Fruit fly (Drosophila melanogaster) whole organism, embryonic: Measurements from ENCODE around the gene scaf6.

Experiments
- Abd-B ChIP-seq: fragments of 200-800 bp; sonication (Bioruptor generic); optimal IDR thresholded peaks from 2 replicates; lab custom pipeline; 2018; ENCODE audit warnings: missing biosample characterization, mild to moderate bottlenecking, missing genetic modification characterization, moderate library complexity
- Aef1 ChIP-seq: fragments of 200-800 bp; sonication (Bioruptor generic); IDR thresholded peaks from 3 replicates; pipeline ENCODE4 v1.3.6; 2022; ENCODE audit warnings: missing biosample characterization, missing genetic modification characterization
- Awh ChIP-seq: fragments of 200-800 bp; sonication (Bioruptor generic); IDR thresholded peaks from 2 replicates; pipeline ENCODE4, ENCODE4 v1.3.6; 2022; ENCODE audit warnings: missing biosample characterization, missing genetic modification characterization
- CG10209 ChIP-seq: fragments of 200-800 bp; sonication (Bioruptor generic); optimal IDR thresholded peaks from 3 replicates; lab custom pipeline; 2017; ENCODE audit warnings: missing biosample characterization, mild to moderate bottlenecking, missing genetic modification characterization, missing genetic modification reagents
- CG10431 ChIP-seq: fragments of 200-800 bp; sonication (Bioruptor generic); optimal IDR thresholded peaks from 3 replicates; lab custom pipeline; 2018; ENCODE audit warnings: missing biosample characterization, mild to moderate bottlenecking, missing genetic modification characterization
- CG10979 ChIP-seq: fragments of 200-800 bp; sonication (Bioruptor generic); optimal IDR thresholded peaks from 2 replicates; lab custom pipeline; 2018; ENCODE audit warnings: missing biosample characterization, mild to moderate bottlenecking, missing genetic modification characterization, moderate library complexity
- CG12219 ChIP-seq: fragments of 200-800 bp; sonication (Bioruptor generic); optimal IDR thresholded peaks from 3 replicates; lab custom pipeline; 2018; ENCODE audit warnings: missing biosample characterization, mild to moderate bottlenecking, missing genetic modification characterization
- CG12942 ChIP-seq: fragments of 200-800 bp; sonication (Bioruptor generic); optimal IDR thresholded peaks from 3 replicates; lab custom pipeline; 2016; ENCODE audit warnings: missing biosample characterization, missing genetic modification characterization
- CG13287 ChIP-seq: fragments of 200-800 bp; sonication (Bioruptor generic); IDR thresholded peaks from 2 replicates; pipeline ENCODE4 v1.3.6; 2022; ENCODE audit warnings: missing biosample characterization, missing genetic modification characterization; ENCODE audit not compliant: partially characterized antibody
- CG13894 ChIP-seq: fragments of 200-800 bp; sonication (Bioruptor generic); optimal IDR thresholded peaks from 3 replicates; lab custom pipeline; 2018; ENCODE audit warnings: missing biosample characterization, mild to moderate bottlenecking, missing genetic modification characterization, moderate library complexity
- CG15011 ChIP-seq: fragments of 200-800 bp; sonication (Bioruptor generic); optimal IDR thresholded peaks from 3 replicates; lab custom pipeline; 2018; ENCODE audit warnings: missing biosample characterization, mild to moderate bottlenecking, missing genetic modification characterization
- CG15269 ChIP-seq: fragments of 200-800 bp; sonication (Bioruptor generic); optimal IDR thresholded peaks from 2 replicates; lab custom pipeline; 2018; ENCODE audit warnings: missing biosample characterization, mild to moderate bottlenecking, missing genetic modification characterization, moderate library complexity
- CG1602 ChIP-seq: fragments of 200-800 bp; sonication (Bioruptor generic); optimal IDR thresholded peaks from 3 replicates; lab custom pipeline; 2016; ENCODE audit warnings: missing biosample characterization, missing genetic modification characterization
- CG32532 ChIP-seq: fragments of 200-800 bp; sonication (Bioruptor generic); IDR thresholded peaks from 2 replicates; pipeline ENCODE4 v1.3.6; 2022; ENCODE audit warnings: missing biosample characterization, missing genetic modification characterization
- CG34376 ChIP-seq: fragments of 200-800 bp; sonication (Bioruptor generic); optimal IDR thresholded peaks from 2 replicates; lab custom pipeline; 2018; ENCODE audit warnings: missing biosample characterization, mild to moderate bottlenecking, missing genetic modification characterization
- CG3726 ChIP-seq: fragments of 200-800 bp; sonication (Bioruptor generic); IDR thresholded peaks from 3 replicates; pipeline ENCODE4, ENCODE4 v1.3.6; 2022; ENCODE audit warnings: missing biosample characterization, missing genetic modification characterization
- CG3838 ChIP-seq: fragments of 200-800 bp; sonication (Bioruptor generic); optimal IDR thresholded peaks from 3 replicates; lab custom pipeline; 2016; ENCODE audit warnings: missing biosample characterization, missing genetic modification characterization
- CG4282 ChIP-seq: fragments of 200-800 bp; sonication (Bioruptor generic); optimal IDR thresholded peaks from 2 replicates; lab custom pipeline; 2016; ENCODE audit warnings: missing biosample characterization, missing genetic modification characterization
- CG4820 ChIP-seq: fragments of 200-800 bp; sonication (Bioruptor generic); optimal IDR thresholded peaks from 3 replicates; lab custom pipeline; 2016; ENCODE audit warnings: missing biosample characterization, missing genetic modification characterization
- CG7839 ChIP-seq: fragments of 200-800 bp; sonication (Bioruptor generic); optimal IDR thresholded peaks from 3 replicates; lab custom pipeline; 2018; ENCODE audit warnings: missing biosample characterization, mild to moderate bottlenecking, missing genetic modification characterization, moderate library complexity
- CG8290 ChIP-seq, 3 experiments: fragments of 200-800 bp; sonication (Bioruptor generic); optimal IDR thresholded peaks; 2 replicates each; lab custom pipeline; 2016 to 2019; ENCODE audit warnings: missing biosample characterization in 3 of 3, missing genetic modification characterization in 3 of 3, mild to moderate bottlenecking in 2 of 3, moderate library complexity in 1 of 3
- CG8359 ChIP-seq: fragments of 200-800 bp; sonication (Bioruptor generic); optimal IDR thresholded peaks from 2 replicates; lab custom pipeline; 2017; ENCODE audit warnings: missing biosample characterization, mild to moderate bottlenecking, missing genetic modification characterization, borderline replicate concordance
- CG9215 ChIP-seq: fragments of 200-800 bp; sonication (Bioruptor generic); IDR thresholded peaks from 2 replicates; pipeline ENCODE4 v1.3.6; 2022; ENCODE audit warnings: missing biosample characterization, missing genetic modification characterization
- CG9876 ChIP-seq: fragments of 200-800 bp; sonication (Bioruptor generic); optimal IDR thresholded peaks from 2 replicates; lab custom pipeline; 2016; ENCODE audit warnings: missing biosample characterization, missing genetic modification characterization
- Dll ChIP-seq: fragments of 200-800 bp; sonication (Bioruptor generic); IDR thresholded peaks from 4 replicates; pipeline ENCODE4 v1.3.6; 2022; ENCODE audit warnings: missing biosample characterization, missing genetic modification characterization; ENCODE audit not compliant: partially characterized antibody
- H15 ChIP-seq: fragments of 200-800 bp; sonication (Bioruptor generic); IDR thresholded peaks from 3 replicates; pipeline ENCODE4 v1.3.6; 2022; ENCODE audit warnings: missing biosample characterization, missing genetic modification characterization
- HHEX ChIP-seq: fragments of 200-800 bp; sonication (Bioruptor generic); optimal IDR thresholded peaks from 3 replicates; lab custom pipeline; 2017; ENCODE audit warnings: missing biosample characterization, mild to moderate bottlenecking, missing genetic modification characterization, missing genetic modification reagents
- HLH4C ChIP-seq: fragments of 200-800 bp; sonication (Bioruptor generic); IDR thresholded peaks from 3 replicates; pipeline ENCODE4 v1.3.6; 2022; ENCODE audit warnings: missing biosample characterization, missing genetic modification characterization; ENCODE audit not compliant: partially characterized antibody
- NFAT ChIP-seq: fragments of 200-800 bp; sonication (Bioruptor generic); IDR thresholded peaks from 2 replicates; pipeline ENCODE4 v1.3.6; 2022; ENCODE audit warnings: missing biosample characterization, missing genetic modification characterization
- Nf-YA ChIP-seq: fragments of 200-800 bp; sonication (Bioruptor generic); IDR thresholded peaks from 2 replicates; pipeline ENCODE4 v1.3.6; 2022; ENCODE audit warnings: missing biosample characterization, missing genetic modification characterization
- Sox102F ChIP-seq: fragments of 200-800 bp; sonication (Bioruptor generic); optimal IDR thresholded peaks from 2 replicates; lab custom pipeline; 2018; ENCODE audit warnings: missing biosample characterization, mild to moderate bottlenecking, missing genetic modification characterization, moderate library complexity
- ase ChIP-seq: fragments of 200-800 bp; sonication (Bioruptor generic); IDR thresholded peaks from 3 replicates; pipeline ENCODE4 v1.3.6; 2022; ENCODE audit warnings: missing biosample characterization, missing genetic modification characterization
- bigmax ChIP-seq: fragments of 200-800 bp; sonication (Bioruptor generic); optimal IDR thresholded peaks from 2 replicates; lab custom pipeline; 2018; ENCODE audit warnings: missing biosample characterization, mild to moderate bottlenecking, missing genetic modification characterization
- bowl ChIP-seq: fragments of 200-800 bp; sonication (Bioruptor generic); IDR thresholded peaks from 2 replicates; pipeline ENCODE4 v1.3.6; 2022; ENCODE audit warnings: missing biosample characterization, missing genetic modification characterization
- chif ChIP-seq, 2 experiments: fragments of 200-800 bp; sonication (Bioruptor generic); optimal IDR thresholded peaks; 3 replicates each; lab custom pipeline; 2016; ENCODE audit warnings: missing biosample characterization in 2 of 2, missing genetic modification characterization in 2 of 2
- crol ChIP-seq: fragments of 200-800 bp; sonication (Bioruptor generic); IDR thresholded peaks from 2 replicates; pipeline ENCODE4 v1.3.6; 2022; ENCODE audit warnings: missing biosample characterization, missing genetic modification characterization
- crp ChIP-seq, 2 experiments: fragments of 200-800 bp; sonication (Bioruptor generic); optimal IDR thresholded peaks; 2 replicates in 1 of 2; 3 replicates in 1 of 2; lab custom pipeline; 2017; ENCODE audit warnings: missing biosample characterization in 2 of 2, missing genetic modification characterization in 2 of 2, mild to moderate bottlenecking in 1 of 2, moderate library complexity in 1 of 2
- cwo ChIP-seq: fragments of 200-800 bp; sonication (Bioruptor generic); optimal IDR thresholded peaks from 3 replicates; lab custom pipeline; 2017; ENCODE audit warnings: missing biosample characterization, missing genetic modification characterization, mild to moderate bottlenecking, moderate library complexity, missing genetic modification reagents
- dmrt99B ChIP-seq: fragments of 200-800 bp; sonication (Bioruptor generic); optimal IDR thresholded peaks from 2 replicates; lab custom pipeline; 2018; ENCODE audit warnings: missing biosample characterization, mild to moderate bottlenecking, missing genetic modification characterization, moderate library complexity
- emc ChIP-seq: fragments of 200-800 bp; sonication (Bioruptor generic); optimal IDR thresholded peaks from 2 replicates; lab custom pipeline; 2016; ENCODE audit warnings: missing biosample characterization, missing genetic modification characterization
- ems ChIP-seq: fragments of 200-800 bp; sonication (Bioruptor generic); optimal IDR thresholded peaks from 3 replicates; lab custom pipeline; 2016; ENCODE audit warnings: missing biosample characterization, missing genetic modification characterization
- her ChIP-seq: fragments of 200-800 bp; sonication (Bioruptor generic); optimal IDR thresholded peaks from 2 replicates; lab custom pipeline; 2016; ENCODE audit warnings: missing biosample characterization, missing genetic modification characterization
- jumu ChIP-seq: fragments of 200-800 bp; sonication (Bioruptor generic); optimal IDR thresholded peaks from 3 replicates; lab custom pipeline; 2016; ENCODE audit warnings: missing biosample characterization, missing genetic modification characterization
- pan ChIP-seq, 4 experiments: fragments of >200 bp in 3 of 4; fragments of 200-800 bp in 1 of 4; sonication (Bioruptor generic) in 1 of 4; optimal IDR thresholded peaks in 3 of 4; IDR thresholded peaks in 1 of 4; 2 replicates each; pipeline versions ENCODE4 v1.3.6 to Lab custom; 2017 to 2022; ENCODE audit warnings: missing biosample characterization in 2 of 4, missing genetic modification characterization in 2 of 4, mixed read lengths in 1 of 4
- pnt ChIP-seq: fragments of 200-800 bp; sonication (Bioruptor generic); optimal IDR thresholded peaks from 3 replicates; lab custom pipeline; 2016; ENCODE audit warnings: missing biosample characterization, missing genetic modification characterization
- pzg ChIP-seq: fragments of 200-800 bp; sonication (Bioruptor generic); optimal IDR thresholded peaks from 3 replicates; lab custom pipeline; 2018; ENCODE audit warnings: missing biosample characterization, mild to moderate bottlenecking, missing genetic modification characterization, moderate library complexity
- ro ChIP-seq: fragments of 200-800 bp; sonication (Bioruptor generic); IDR thresholded peaks from 2 replicates; pipeline ENCODE4 v1.3.6; 2022; ENCODE audit warnings: missing biosample characterization, missing genetic modification characterization
- row ChIP-seq: fragments of 200-800 bp; sonication (Bioruptor generic); IDR thresholded peaks from 3 replicates; pipeline ENCODE4 v1.3.6; 2022; ENCODE audit warnings: missing biosample characterization, missing genetic modification characterization
- sens-2 ChIP-seq: fragments of 200-800 bp; sonication (Bioruptor generic); IDR thresholded peaks from 2 replicates; pipeline ENCODE4 v1.3.6; 2022; ENCODE audit warnings: missing biosample characterization, missing genetic modification characterization
- tup ChIP-seq: fragments of 200-800 bp; sonication (Bioruptor generic); optimal IDR thresholded peaks from 2 replicates; lab custom pipeline; 2016; ENCODE audit warnings: missing biosample characterization, mild to moderate bottlenecking, missing genetic modification characterization, moderate library complexity

scaf6 gene

dm6 chr3L:17007041-17007471, 35.3 kb downstream of the scaf6 start (continued):
- TF ChIP-seq pnt (GFP tag; lab: Kevin White, UChicago) (no peak), bigmax (GFP tag; lab: Kevin White, UChicago) (no peak), CG4282 (GFP tag; lab: Kevin White, UChicago) (no peak), sens-2 (GFP tag; lab: Robert Waterston, UW) (no peak), tup (GFP tag; lab: Kevin White, UChicago) (no peak), NFAT (GFP tag; lab: Robert Waterston, UW) (peak; percentile 32; the same call in 1 of the 2 replicates), Nf-YA (no peak), CG10209 (GFP tag; lab: Kevin White, UChicago) (peak; percentile 26), Sox102F (peak; percentile 39), pzg (GFP tag; lab: Kevin White, UChicago) (no peak), emc (GFP tag; lab: Kevin White, UChicago) (no peak), HHEX (GFP tag; lab: Kevin White, UChicago) (no peak), CG9215 (GFP tag; lab: Robert Waterston, UW) (no peak; the same call in 1 of the 2 replicates), cwo (peak; percentile 85), CG3726 (GFP tag; lab: Robert Waterston, UW) (no peak), CG32532 (GFP tag; lab: Robert Waterston, UW) (peak; percentile 72), CG8290 (GFP tag; optimal IDR thresholded peaks at IDR 0.05; lab: Kevin White, UChicago) (no peak), CG8290 (tag; optimal IDR thresholded peaks at IDR 0.05; lab: Kevin White, UChicago) (peak in 1 of 2 experiments; percentile 56), CG3838 (no peak), crp (GFP tag; optimal IDR thresholded peaks at IDR 0.05; lab: Kevin White, UChicago) (no peak), CG12219 (GFP tag; lab: Kevin White, UChicago) (no peak), crol (GFP tag; lab: Robert Waterston, UW) (peak; percentile 76), bowl (GFP tag; lab: Robert Waterston, UW) (no peak), CG9876 (GFP tag; lab: Kevin White, UChicago) (no peak), row (GFP tag; lab: Robert Waterston, UW) (peak; percentile 56), CG15269 (peak; percentile 43), Dll (GFP tag; lab: Robert Waterston, UW) (no peak), CG10979 (tag; lab: Kevin White, UChicago) (peak; percentile 8), dmrt99B (tag; lab: Kevin White, UChicago) (peak; percentile 26), her (GFP tag; lab: Kevin White, UChicago) (no peak), HLH4C (GFP tag; lab: Robert Waterston, UW) (no peak), ase (GFP tag; lab: Robert Waterston, UW) (no peak), CG1602 (GFP tag; lab: Kevin White, UChicago) (no peak), H15 (GFP tag; lab: Robert Waterston, UW) (0 out of 3 replicates have a peak, but pooled peaks have one; percentile 28), CG7839 (peak; percentile 46), CG4820 (GFP tag; lab: Kevin White, UChicago) (no peak), pan (optimal IDR thresholded peaks at IDR 0.05; lab: Kevin White, UChicago) (no peak), pan (GFP tag; optimal IDR thresholded peaks at IDR 0.05 in 1 of 2, IDR thresholded peaks at IDR 0.05 in 1 of 2) (peak in 1 of 2 experiments; percentile 32), Aef1 (GFP tag; lab: Robert Waterston, UW) (no peak), CG34376 (no peak), CG10431 (GFP tag; lab: Kevin White, UChicago) (no peak), ems (GFP tag; lab: Kevin White, UChicago) (no peak), Awh (no peak), jumu (GFP tag; lab: Kevin White, UChicago) (no peak), Abd-B (GFP tag; lab: Kevin White, UChicago) (no peak), ro (GFP tag; lab: Robert Waterston, UW) (no peak), CG15011 (no peak), chif (GFP tag; optimal IDR thresholded peaks at IDR 0.05; lab: Kevin White, UChicago) (no peak), CG8359 (GFP tag; lab: Kevin White, UChicago) (no peak), CG13894 (tag; lab: Kevin White, UChicago) (no peak), CG12942 (GFP tag; lab: Kevin White, UChicago) (no peak), CG13287 (GFP tag; lab: Robert Waterston, UW) (no peak)
